Worm (Caenorhabditis elegans) whole organism, L4/young adult: Measurements from ENCODE around the gene H20J04.4.

Experiments used
- W03F9.2 ChIP-seq: fragments of 150-350 bp; optimal IDR thresholded peaks from 2 replicates; lab custom pipeline; 2014; ENCODE audit warnings: missing biosample characterization, missing genetic modification characterization
- dao-5 ChIP-seq: sonication (generic microtip); optimal IDR thresholded peaks from 2 replicates; lab custom pipeline; 2016; ENCODE audit warnings: missing genotype, missing genetic modification characterization, moderate library complexity, missing compliant biosample characterization
- him-1 ChIP-seq: sonication (generic microtip); optimal IDR thresholded peaks from 2 replicates; lab custom pipeline; 2016; ENCODE audit warnings: missing genotype, missing genetic modification reagents, missing genetic modification characterization, missing compliant biosample characterization

Gene H20J04.4

ce11 chrII:4306921-4307630 lies 21.7 kb upstream of the H20J04.4 start, which contains the start of gene Y52E8A.3:
Y52E8A.3 (minus strand) TSS chrII:4306971.
- TF ChIP-seq W03F9.2 (tag; lab: Kevin White, UChicago): no peak
- no peak for TF ChIP-seq dao-5 (tag; lab: Kevin White, UChicago)
- TF ChIP-seq him-1 (tag; lab: Kevin White, UChicago): no peak

- no peak for TF ChIP-seq him-1 (tag; lab: Kevin White, UChicago)
- TF ChIP-seq W03F9.2 (tag; lab: Kevin White, UChicago): no peak
- TF ChIP-seq dao-5 (tag; lab: Kevin White, UChicago): no peak
Observed at ce11 chrII:4312115-4312514, 16.7 kb upstream of the H20J04.4 start, which contains the start of gene plep-1. plep-1 (minus strand) TSS chrII:4312215.

- TF ChIP-seq dao-5 (tag; lab: Kevin White, UChicago) (no peak), W03F9.2 (tag; lab: Kevin White, UChicago) (no peak), him-1 (tag; lab: Kevin White, UChicago) (no peak)
Observed at ce11 chrII:4316011-4316410, 12.8 kb upstream of the H20J04.4 start, which contains the start of gene srw-40. srw-40 (minus strand) TSS chrII:4316111.

- TF ChIP-seq him-1 (tag; lab: Kevin White, UChicago) (no peak), dao-5 (tag; lab: Kevin White, UChicago) (no peak), W03F9.2 (tag; lab: Kevin White, UChicago) (no peak)
Observed at ce11 chrII:4319537-4320019, 9.2 kb upstream of the H20J04.4 start, which contains the start of gene Y52E8A.6. Y52E8A.6 (minus strand) TSS chrII:4319969.

ce11 chrII:4320455-4320854 lies 8.4 kb upstream of the H20J04.4 start, which contains the start of gene Y52E8A.2:
Y52E8A.2 (plus strand) TSS chrII:4320836.
- TF ChIP-seq W03F9.2 (tag; lab: Kevin White, UChicago): no peak
- no peak for TF ChIP-seq him-1 (tag; lab: Kevin White, UChicago)
- TF ChIP-seq dao-5 (tag; lab: Kevin White, UChicago): no peak

- TF ChIP-seq dao-5 (tag; lab: Kevin White, UChicago): no peak
- TF ChIP-seq him-1 (tag; lab: Kevin White, UChicago): no peak
- TF ChIP-seq W03F9.2 (tag; lab: Kevin White, UChicago): no peak
Observed at ce11 chrII:4321766-4322165, 7.0 kb upstream of the H20J04.4 start, which contains the start of gene Y52E8A.1. Y52E8A.1 (plus strand) TSS chrII:4322066.

- TF ChIP-seq W03F9.2 (tag; lab: Kevin White, UChicago) (no peak), him-1 (tag; lab: Kevin White, UChicago) (no peak)
Observed at ce11 chrII:4322871-4323270, 5.9 kb upstream of the H20J04.4 start, which contains the start of gene H20J04.6. H20J04.6 (plus strand) TSS chrII:4323256.

ce11 chrII:4324061-4324460 lies 4.8 kb upstream of the H20J04.4 start, which contains the start of gene mog-2:
mog-2 (plus strand) TSS chrII:4324361.
- TF ChIP-seq W03F9.2 (tag; lab: Kevin White, UChicago): no peak
- TF ChIP-seq him-1 (tag; lab: Kevin White, UChicago): no peak
- no peak for TF ChIP-seq dao-5 (tag; lab: Kevin White, UChicago)

- TF ChIP-seq W03F9.2 (tag; lab: Kevin White, UChicago) (no peak), him-1 (tag; lab: Kevin White, UChicago) (no peak), dao-5 (tag; lab: Kevin White, UChicago) (no peak)
Observed at ce11 chrII:4326420-4326819, 2.4 kb upstream of the H20J04.4 start, which contains the start of gene pfd-2. pfd-2 (plus strand) TSS chrII:4326720.

- TF ChIP-seq dao-5 (tag; lab: Kevin White, UChicago) (no peak), W03F9.2 (tag; lab: Kevin White, UChicago) (no peak), him-1 (tag; lab: Kevin White, UChicago) (no peak)
Observed at ce11 chrII:4334448-4334847, 5.6 kb downstream of the H20J04.4 start, which contains the start of gene madf-3. madf-3 (plus strand) TSS chrII:4334748.

ce11 chrII:4337731-4338130 lies 8.9 kb downstream of the H20J04.4 start:
- TF ChIP-seq him-1 (tag; lab: Kevin White, UChicago): no peak
- no peak for TF ChIP-seq dao-5 (tag; lab: Kevin White, UChicago)
- TF ChIP-seq W03F9.2 (tag; lab: Kevin White, UChicago): no peak

ce11 chrII:4339882-4340281 lies 11.1 kb downstream of the H20J04.4 start, which contains the start of gene athp-2:
athp-2 (plus strand) TSS chrII:4340182.
- TF ChIP-seq dao-5 (tag; lab: Kevin White, UChicago): no peak
- no peak for TF ChIP-seq him-1 (tag; lab: Kevin White, UChicago)
- TF ChIP-seq W03F9.2 (tag; lab: Kevin White, UChicago): no peak

ce11 chrII:4341484-4341883 lies 12.7 kb downstream of the H20J04.4 start:
- no peak for TF ChIP-seq W03F9.2 (tag; lab: Kevin White, UChicago)
- no peak for TF ChIP-seq him-1 (tag; lab: Kevin White, UChicago)
- no peak for TF ChIP-seq dao-5 (tag; lab: Kevin White, UChicago)
